Worm (Caenorhabditis elegans) whole organism, L4 larva: ENCODE measurements around the gene srz-20.
"Not testable (repeated sequence)": the region's sequence is repeated elsewhere in the genome, so short reads cannot be mapped to it uniquely, and the experiment has no call there.

Source experiments
- D1046.2 ChIP-seq: fragments of 200-800 bp; sonication (Bioruptor generic); IDR thresholded peaks from 2 replicates; pipeline ENCODE4 v1.3.6; 2022; ENCODE audit warnings: missing genetic modification characterization, missing compliant biosample characterization
- R02D3.7 ChIP-seq: fragments of 150-350 bp; sonication (generic microtip); optimal IDR thresholded peaks from 3 replicates; lab custom pipeline; 2014; ENCODE audit warnings: missing biosample characterization, missing genetic modification characterization
- T20F7.1 ChIP-seq: fragments of 200-800 bp; sonication (Bioruptor generic); optimal IDR thresholded peaks from 2 replicates; lab custom pipeline; 2018; ENCODE audit warnings: mild to moderate bottlenecking, missing genetic modification characterization, missing compliant biosample characterization
- Y105C5A.15 ChIP-seq: fragments of 200-800 bp; sonication (Bioruptor generic); IDR thresholded peaks from 2 replicates; pipeline ENCODE4 v1.3.6; 2022; ENCODE audit warnings: missing genetic modification characterization, missing compliant biosample characterization
- Y5F2A.4 ChIP-seq: fragments of 200-800 bp; sonication (Bioruptor generic); optimal IDR thresholded peaks from 2 replicates; lab custom pipeline; 2018; ENCODE audit warnings: mild to moderate bottlenecking, missing genetic modification characterization, missing compliant biosample characterization
- Y75B8A.6 ChIP-seq: fragments of 200-800 bp; sonication (Bioruptor generic); IDR thresholded peaks from 2 replicates; pipeline ENCODE4 v1.3.6; 2022; ENCODE audit warnings: missing genetic modification reagents, missing genetic modification characterization, missing compliant biosample characterization
- ama-1 ChIP-seq: fragments of 150-350 bp; optimal IDR thresholded peaks from 2 replicates; lab custom pipeline; 2014; ENCODE audit warnings: inconsistent platforms, mixed read lengths
- ceh-28 ChIP-seq: fragments of 150-350 bp; optimal IDR thresholded peaks from 2 replicates; lab custom pipeline; 2014; ENCODE audit warnings: missing biosample characterization, missing genetic modification reagents, missing genetic modification characterization
- ceh-32 ChIP-seq: sonication (generic microtip); optimal IDR thresholded peaks from 2 replicates; lab custom pipeline; 2016; ENCODE audit warnings: mild to moderate bottlenecking, missing genetic modification characterization, missing compliant biosample characterization; ENCODE audit not compliant: poor library complexity
- ceh-44 ChIP-seq: fragments of 200-800 bp; sonication (Bioruptor generic); IDR thresholded peaks from 2 replicates; pipeline ENCODE4 v1.3.6; 2022; ENCODE audit warnings: missing genetic modification reagents, missing genetic modification characterization, missing compliant biosample characterization
- ceh-82 ChIP-seq: sonication (generic microtip); optimal IDR thresholded peaks from 2 replicates; lab custom pipeline; 2017; ENCODE audit warnings: missing biosample characterization, missing genetic modification characterization
- daf-16 ChIP-seq, 3 experiments: sonication (generic microtip); optimal IDR thresholded peaks; 2 replicates each; lab custom pipeline; 2016 to 2017; ENCODE audit warnings: missing genetic modification characterization in 3 of 3, missing genetic modification reagents in 3 of 3, mild to moderate bottlenecking in 2 of 3, missing compliant biosample characterization in 2 of 3, missing biosample characterization in 1 of 3, moderate library complexity in 1 of 3
- dmd-6 ChIP-seq: fragments of 200-800 bp; sonication (Bioruptor generic); IDR thresholded peaks from 2 replicates; pipeline ENCODE4 v1.3.6; 2022; ENCODE audit warnings: missing genetic modification reagents, missing genetic modification characterization, missing compliant biosample characterization
- dmd-8 ChIP-seq: fragments of 200-800 bp; sonication (Bioruptor generic); IDR thresholded peaks from 2 replicates; pipeline ENCODE4 v1.3.6; 2022; ENCODE audit warnings: missing genetic modification characterization, missing compliant biosample characterization
- dve-1 ChIP-seq: sonication (generic microtip); optimal IDR thresholded peaks from 2 replicates; lab custom pipeline; 2017; ENCODE audit warnings: antibody characterized with exemption, mild to moderate bottlenecking, missing genetic modification characterization, missing compliant biosample characterization; ENCODE audit not compliant: insufficient read depth
- egl-27 ChIP-seq: sonication (generic microtip); optimal IDR thresholded peaks from 3 replicates; lab custom pipeline; 2017; ENCODE audit warnings: missing biosample characterization, missing genetic modification reagents, missing genetic modification characterization
- hlh-11 ChIP-seq: fragments of 200-800 bp; sonication (Bioruptor generic); optimal IDR thresholded peaks from 2 replicates; lab custom pipeline; 2018; ENCODE audit warnings: mild to moderate bottlenecking, missing genetic modification characterization, missing compliant biosample characterization
- hlh-30 ChIP-seq: sonication (generic microtip); optimal IDR thresholded peaks from 2 replicates; lab custom pipeline; 2017; ENCODE audit warnings: antibody characterized with exemption, mild to moderate bottlenecking, missing genetic modification characterization, missing compliant biosample characterization; ENCODE audit not compliant: insufficient read depth
- jun-1 ChIP-seq: fragments of 150-350 bp; optimal IDR thresholded peaks from 2 replicates; lab custom pipeline; 2014; ENCODE audit warnings: missing biosample characterization, missing genetic modification reagents, missing genetic modification characterization
- lin-13 ChIP-seq: fragments of 150-350 bp; optimal IDR thresholded peaks from 2 replicates; lab custom pipeline; 2014; ENCODE audit warnings: missing biosample characterization, missing genetic modification reagents, missing genetic modification characterization
- madf-9 ChIP-seq: fragments of 200-800 bp; sonication (Bioruptor generic); conservative IDR thresholded peaks from 2 replicates; pipeline ENCODE4 v1.3.6; 2022; ENCODE audit warnings: missing genetic modification reagents, missing genetic modification characterization, missing compliant biosample characterization
- mdl-1 ChIP-seq, 2 experiments: fragments of 150-350 bp in 1 of 2; sonication (generic microtip) in 1 of 2; optimal IDR thresholded peaks; 2 replicates each; lab custom pipeline; 2014 to 2017; ENCODE audit warnings: missing biosample characterization in 2 of 2, missing genetic modification characterization in 2 of 2
- mxl-3 ChIP-seq: fragments of 200-800 bp; sonication (Bioruptor generic); optimal IDR thresholded peaks from 2 replicates; lab custom pipeline; 2018; ENCODE audit warnings: mild to moderate bottlenecking, missing genetic modification characterization, missing compliant biosample characterization
- nhr-102 ChIP-seq: sonication (generic microtip); optimal IDR thresholded peaks from 2 replicates; lab custom pipeline; 2016; ENCODE audit warnings: mild to moderate bottlenecking, missing genetic modification characterization, moderate library complexity, missing compliant biosample characterization
- nhr-111 ChIP-seq: fragments of 200-800 bp; sonication (Bioruptor generic); optimal IDR thresholded peaks from 2 replicates; lab custom pipeline; 2018; ENCODE audit warnings: mild to moderate bottlenecking, missing genetic modification characterization, missing compliant biosample characterization
- php-3 ChIP-seq: fragments of 200-800 bp; sonication (Bioruptor generic); IDR thresholded peaks from 2 replicates; pipeline ENCODE4 v1.3.6; 2022; ENCODE audit warnings: missing genetic modification reagents, missing genetic modification characterization, missing compliant biosample characterization
- saeg-2 ChIP-seq: fragments of 200-800 bp; sonication (Bioruptor generic); IDR thresholded peaks from 2 replicates; pipeline ENCODE4 v1.3.6; 2022; ENCODE audit warnings: missing genetic modification reagents, missing genetic modification characterization, missing compliant biosample characterization
- set-16 ChIP-seq: fragments of 200-800 bp; sonication (Bioruptor generic); IDR thresholded peaks from 2 replicates; pipeline ENCODE4 v1.3.6; 2022; ENCODE audit warnings: missing genetic modification reagents, missing genetic modification characterization, missing compliant biosample characterization
- snpc-1.2 ChIP-seq: fragments of 200-800 bp; sonication (Bioruptor generic); IDR thresholded peaks from 2 replicates; pipeline ENCODE4 v1.3.6; 2022; ENCODE audit warnings: missing genetic modification reagents, missing genetic modification characterization, missing compliant biosample characterization
- tra-1 ChIP-seq: fragments of 200-800 bp; sonication (Bioruptor generic); IDR thresholded peaks from 2 replicates; pipeline ENCODE4 v1.3.6; 2022; ENCODE audit warnings: missing genetic modification reagents, missing genetic modification characterization, missing compliant biosample characterization
- unc-130 ChIP-seq: sonication (generic microtip); optimal IDR thresholded peaks from 2 replicates; lab custom pipeline; 2016; ENCODE audit warnings: missing genetic modification reagents, missing genetic modification characterization, missing compliant biosample characterization
- unc-39 ChIP-seq: sonication (generic microtip); optimal IDR thresholded peaks from 2 replicates; lab custom pipeline; 2017; ENCODE audit warnings: missing biosample characterization, missing genetic modification characterization
- unc-62 ChIP-seq, 3 experiments: fragments of 150-350 bp in 1 of 3; sonication (generic microtip); optimal IDR thresholded peaks in 2 of 3; peaks in 1 of 3; 1 replicate in 1 of 3; 2 replicates in 2 of 3; lab custom pipeline; 2014 to 2017; ENCODE audit warnings: missing biosample characterization in 3 of 3, missing genetic modification characterization in 3 of 3, missing genetic modification reagents in 3 of 3, missing genotype in 1 of 3

The srz-20 gene

ce11 chrIV:3911848-3912247, 3.5 kb upstream of the srz-20 start, which contains the start of gene F56D6.18:
TSS of gene F56D6.18 (minus strand) at chrIV:3911948.
- not testable (repeated sequence) for TF ChIP-seq Y75B8A.6 (GFP tag; lab: Robert Waterston, UW); saeg-2 (GFP tag; lab: Robert Waterston, UW); unc-39

- no peak for TF ChIP-seq ama-1 (lab: Kevin White, UChicago)
- no peak for TF ChIP-seq R02D3.7 (tag; lab: Kevin White, UChicago)
- no peak for TF ChIP-seq unc-39
- no peak for TF ChIP-seq ceh-44
- TF ChIP-seq set-16 (GFP tag; lab: Robert Waterston, UW), result no peak
- no peak for TF ChIP-seq ceh-28 (tag; lab: Kevin White, UChicago)
- TF ChIP-seq Y105C5A.15 (GFP tag; lab: Robert Waterston, UW), result no peak
- TF ChIP-seq nhr-102 (tag; lab: Kevin White, UChicago), result no peak
- no peak for TF ChIP-seq dmd-8 (GFP tag; lab: Robert Waterston, UW)
- TF ChIP-seq mdl-1 (tag; optimal IDR thresholded peaks at IDR 0.05; lab: Kevin White, UChicago), result no peak
- no peak for TF ChIP-seq madf-9 (GFP tag; lab: Robert Waterston, UW)
- no peak for TF ChIP-seq mxl-3
- no peak for TF ChIP-seq unc-130
- no peak for TF ChIP-seq tra-1 (GFP tag; lab: Robert Waterston, UW)
- TF ChIP-seq snpc-1.2 (GFP tag; lab: Robert Waterston, UW), result no peak
- TF ChIP-seq daf-16 (GFP tag; optimal IDR thresholded peaks at IDR 0.05; lab: Kevin White, UChicago), result no peak
- TF ChIP-seq daf-16 (tag; optimal IDR thresholded peaks at IDR 0.05; lab: Kevin White, UChicago), result no peak
- TF ChIP-seq Y75B8A.6 (GFP tag; lab: Robert Waterston, UW), result no peak
- TF ChIP-seq php-3 (GFP tag; lab: Robert Waterston, UW), result no peak
- TF ChIP-seq hlh-11 (tag; lab: Kevin White, UChicago), result no peak
- TF ChIP-seq ceh-32, result no peak
These were observed 2.8 kb upstream of the srz-20 start, which contains the start of gene F56D6.20 for ce11 chrIV:3912598-3912997. TSS of gene F56D6.20 (plus strand) at chrIV:3912898.

ce11 chrIV:3914462-3914861, 934 bp upstream of the srz-20 start, which contains the start of gene F56D6.19:
TSS of gene F56D6.19 (plus strand) at chrIV:3914762.
- TF ChIP-seq jun-1, result no peak
- TF ChIP-seq nhr-111 (GFP tag; lab: Kevin White, UChicago), result no peak
- TF ChIP-seq dve-1, result no peak
- TF ChIP-seq Y5F2A.4 (GFP tag; lab: Kevin White, UChicago), result no peak
- no peak for TF ChIP-seq nhr-102 (tag; lab: Kevin White, UChicago)
- TF ChIP-seq dmd-6 (GFP tag; lab: Robert Waterston, UW), result no peak
- no peak for TF ChIP-seq hlh-30 (tag; lab: Kevin White, UChicago)
- TF ChIP-seq ceh-82 (tag; lab: Kevin White, UChicago), result no peak
- no peak for TF ChIP-seq lin-13 (GFP tag; lab: Kevin White, UChicago)
- no peak for TF ChIP-seq D1046.2
- no peak for TF ChIP-seq T20F7.1 (GFP tag; lab: Kevin White, UChicago)

- TF ChIP-seq unc-62 (GFP tag; optimal IDR thresholded peaks at IDR 0.05 in 1 of 2; lab: Kevin White, UChicago) (peak in 1 of 2 experiments; percentile 73), unc-62 (tag; optimal IDR thresholded peaks at IDR 0.05; lab: Kevin White, UChicago) (no peak), egl-27 (tag; lab: Kevin White, UChicago) (no peak)
- TF ChIP-seq, all 104 proteins: peak for 1
These were observed 2.0 kb downstream of the srz-20 start, which contains the start of gene F56D6.14 for ce11 chrIV:3917405-3917804. TSS of gene F56D6.14 (plus strand) at chrIV:3917705.
